Fruit fly (Drosophila melanogaster) whole organism: ENCODE results near the gene UBL3.

Experiments
- CG8478 ChIP-seq: fragments of >200 bp; optimal IDR thresholded peaks from 2 replicates; lab custom pipeline; 2018; ENCODE audit warnings: inconsistent platforms
- Dll ChIP-seq: fragments of >200 bp; optimal IDR thresholded peaks from 2 replicates; lab custom pipeline; 2017
- EcR ChIP-seq, 2 experiments: fragments of >200 bp; optimal IDR thresholded peaks; 2 replicates each; lab custom pipeline; 2017; ENCODE audit warnings: missing biosample characterization in 2 of 2, missing genetic modification characterization in 2 of 2, missing genetic modification reagents in 2 of 2
- usp ChIP-seq: fragments of >200 bp; optimal IDR thresholded peaks from 2 replicates; lab custom pipeline; 2017; ENCODE audit warnings: missing biosample characterization, missing genetic modification characterization, mixed read lengths

- no peak for TF ChIP-seq usp (GFP tag; lab: Kevin White, UChicago)
- no peak for TF ChIP-seq EcR (GFP tag; optimal IDR thresholded peaks at IDR 0.05; lab: Kevin White, UChicago)
- no peak for TF ChIP-seq CG8478 (lab: Kevin White, UChicago)
- TF ChIP-seq Dll (lab: Kevin White, UChicago): no peak
Measured at dm6 chrX:15889780-15890608, 37.0 kb upstream of the UBL3 start, which contains the start of the genes MSBP and CG15916.
